Worm (Caenorhabditis elegans) whole organism, L3 larva: ENCODE results near the gene F59B10.2.
A peak's percentile ranks its signal among the peaks of the same experiment; 100 is the strongest.

ENCODE experiments used
- R02D3.7 ChIP-seq: fragments of 150-350 bp; optimal IDR thresholded peaks from 2 replicates; lab custom pipeline; 2014; ENCODE audit warnings: missing biosample characterization, missing genetic modification characterization
- ZK546.5 ChIP-seq: sonication (generic microtip); optimal IDR thresholded peaks from 2 replicates; lab custom pipeline; 2017; ENCODE audit warnings: missing biosample characterization, missing genetic modification characterization
- aly-2 ChIP-seq: fragments of 150-350 bp; optimal IDR thresholded peaks from 2 replicates; lab custom pipeline; 2014; ENCODE audit warnings: missing biosample characterization, missing genetic modification characterization
- ama-1 ChIP-seq: fragments of 150-350 bp; optimal IDR thresholded peaks from 2 replicates; lab custom pipeline; 2018
- ceh-16 ChIP-seq: sonication (generic microtip); optimal IDR thresholded peaks from 2 replicates; lab custom pipeline; 2017; ENCODE audit warnings: missing biosample characterization, missing genetic modification characterization
- ceh-82 ChIP-seq: fragments of 150-350 bp; optimal IDR thresholded peaks from 2 replicates; lab custom pipeline; 2014; ENCODE audit warnings: missing biosample characterization, missing genetic modification characterization
- ceh-9 ChIP-seq: sonication (generic microtip); optimal IDR thresholded peaks from 2 replicates; lab custom pipeline; 2018; ENCODE audit warnings: missing biosample characterization, missing genetic modification characterization
- daf-12 ChIP-seq: fragments of 150-350 bp; optimal IDR thresholded peaks from 2 replicates; lab custom pipeline; 2014; ENCODE audit warnings: missing biosample characterization, missing genetic modification reagents, missing genetic modification characterization
- egl-27 ChIP-seq: sonication (generic microtip); optimal IDR thresholded peaks from 4 replicates; lab custom pipeline; 2017; ENCODE audit warnings: missing biosample characterization, missing genetic modification reagents, missing genetic modification characterization
- egl-5 ChIP-seq: fragments of 150-350 bp; optimal IDR thresholded peaks from 2 replicates; lab custom pipeline; 2017; ENCODE audit warnings: missing biosample characterization, missing genetic modification reagents, missing genetic modification characterization, inconsistent platforms
- elt-1 ChIP-seq: fragments of 150-350 bp; optimal IDR thresholded peaks from 2 replicates; lab custom pipeline; 2014; ENCODE audit warnings: missing biosample characterization, missing genetic modification characterization
- elt-2 ChIP-seq: sonication (generic microtip); optimal IDR thresholded peaks from 2 replicates; lab custom pipeline; 2016; ENCODE audit warnings: missing genetic modification reagents, mild to moderate bottlenecking, missing genetic modification characterization, missing compliant biosample characterization
- elt-3 ChIP-seq, 3 experiments: fragments of 150-350 bp in 1 of 3; sonication (generic microtip) in 2 of 3; optimal IDR thresholded peaks; 2 replicates in 2 of 3; 4 replicates in 1 of 3; lab custom pipeline; 2014 to 2017; ENCODE audit warnings: missing biosample characterization in 3 of 3, missing genetic modification characterization in 3 of 3
- fkh-10 ChIP-seq: sonication (generic microtip); optimal IDR thresholded peaks from 2 replicates; lab custom pipeline; 2017; ENCODE audit warnings: missing biosample characterization, missing genetic modification reagents, missing genetic modification characterization
- fkh-2 ChIP-seq: fragments of 150-350 bp; optimal IDR thresholded peaks from 2 replicates; lab custom pipeline; 2014; ENCODE audit warnings: missing biosample characterization, missing genetic modification reagents, missing genetic modification characterization
- hmg-11 ChIP-seq: sonication (generic microtip); optimal IDR thresholded peaks from 2 replicates; lab custom pipeline; 2016; ENCODE audit warnings: missing genetic modification characterization, missing compliant biosample characterization
- jun-1 ChIP-seq: fragments of 150-350 bp; optimal IDR thresholded peaks from 2 replicates; lab custom pipeline; 2014; ENCODE audit warnings: missing biosample characterization, missing genetic modification reagents, missing genetic modification characterization
- lin-15B ChIP-seq: fragments of 150-350 bp; optimal IDR thresholded peaks from 2 replicates; lab custom pipeline; 2014; ENCODE audit warnings: missing biosample characterization, missing genetic modification characterization
- lin-39 ChIP-seq: fragments of 150-350 bp; optimal IDR thresholded peaks from 2 replicates; lab custom pipeline; 2018; ENCODE audit warnings: missing biosample characterization, missing genetic modification reagents, missing genetic modification characterization
- lsy-12 ChIP-seq: sonication (generic microtip); optimal IDR thresholded peaks from 2 replicates; lab custom pipeline; 2016; ENCODE audit warnings: mild to moderate bottlenecking, missing genetic modification characterization, missing compliant biosample characterization
- mdl-1 ChIP-seq: fragments of 150-350 bp; optimal IDR thresholded peaks from 2 replicates; lab custom pipeline; 2014; ENCODE audit warnings: missing biosample characterization, missing genetic modification characterization
- mml-1 ChIP-seq: fragments of 150-350 bp; sonication (generic microtip); optimal IDR thresholded peaks from 3 replicates; lab custom pipeline; 2014; ENCODE audit warnings: missing biosample characterization, missing genetic modification characterization
- nfya-1 ChIP-seq: sonication (generic microtip); optimal IDR thresholded peaks from 2 replicates; lab custom pipeline; 2017; ENCODE audit warnings: missing genetic modification characterization, mild to moderate bottlenecking, missing compliant biosample characterization, antibody characterized with exemption, moderate library complexity; ENCODE audit not compliant: insufficient read depth
- nhr-11 ChIP-seq: fragments of 150-350 bp; optimal IDR thresholded peaks from 2 replicates; lab custom pipeline; 2014; ENCODE audit warnings: missing biosample characterization, missing genetic modification characterization
- nhr-12 ChIP-seq: fragments of 150-350 bp; optimal IDR thresholded peaks from 2 replicates; lab custom pipeline; 2014; ENCODE audit warnings: missing biosample characterization, missing genetic modification characterization
- nhr-23 ChIP-seq: fragments of 150-350 bp; optimal IDR thresholded peaks from 2 replicates; lab custom pipeline; 2014; ENCODE audit warnings: missing biosample characterization, missing genetic modification reagents, missing genetic modification characterization
- nhr-237 ChIP-seq: fragments of 150-350 bp; optimal IDR thresholded peaks from 2 replicates; lab custom pipeline; 2014; ENCODE audit warnings: missing biosample characterization, missing genetic modification characterization
- nhr-25 ChIP-seq: sonication (generic microtip); optimal IDR thresholded peaks from 2 replicates; lab custom pipeline; 2017; ENCODE audit warnings: missing biosample characterization, missing genetic modification characterization
- nhr-43 ChIP-seq: sonication (generic microtip); optimal IDR thresholded peaks from 2 replicates; lab custom pipeline; 2016; ENCODE audit warnings: mild to moderate bottlenecking, missing genetic modification characterization, missing compliant biosample characterization; ENCODE audit not compliant: poor library complexity, severe bottlenecking
- nhr-67 ChIP-seq: fragments of 150-350 bp; optimal IDR thresholded peaks from 2 replicates; lab custom pipeline; 2014; ENCODE audit warnings: missing biosample characterization, missing genetic modification characterization
- nhr-76 ChIP-seq: fragments of 150-350 bp; sonication (generic microtip); optimal IDR thresholded peaks from 5 replicates; lab custom pipeline; 2014; ENCODE audit warnings: missing biosample characterization, missing genetic modification characterization
- nhr-77 ChIP-seq: fragments of 150-350 bp; optimal IDR thresholded peaks from 2 replicates; lab custom pipeline; 2014; ENCODE audit warnings: missing biosample characterization, missing genetic modification characterization
- pha-4 ChIP-seq: fragments of 150-350 bp; optimal IDR thresholded peaks from 2 replicates; lab custom pipeline; 2014; ENCODE audit warnings: missing biosample characterization, missing genetic modification reagents, missing genetic modification characterization
- pqm-1 ChIP-seq: fragments of 150-350 bp; optimal IDR thresholded peaks from 2 replicates; lab custom pipeline; 2017; ENCODE audit warnings: missing biosample characterization, missing genetic modification characterization, inconsistent platforms
- sea-2 ChIP-seq: fragments of 150-350 bp; sonication (generic microtip); optimal IDR thresholded peaks from 4 replicates; lab custom pipeline; 2014; ENCODE audit warnings: missing biosample characterization, missing genetic modification reagents, missing genetic modification characterization
- skn-1 ChIP-seq: fragments of 150-350 bp; optimal IDR thresholded peaks from 2 replicates; lab custom pipeline; 2014; ENCODE audit warnings: missing biosample characterization, missing genetic modification characterization
- snpc-4 ChIP-seq: fragments of 150-350 bp; optimal IDR thresholded peaks from 2 replicates; lab custom pipeline; 2014; ENCODE audit warnings: missing biosample characterization, missing genetic modification characterization
- tbx-2 ChIP-seq: sonication (generic microtip); optimal IDR thresholded peaks from 2 replicates; lab custom pipeline; 2016; ENCODE audit warnings: mild to moderate bottlenecking, missing genetic modification characterization, missing compliant biosample characterization
- unc-39 ChIP-seq: sonication (generic microtip); optimal IDR thresholded peaks from 4 replicates; lab custom pipeline; 2017; ENCODE audit warnings: missing biosample characterization, missing genetic modification characterization
- unc-62 ChIP-seq: fragments of 150-350 bp; sonication (generic microtip); optimal IDR thresholded peaks from 4 replicates; lab custom pipeline; 2014; ENCODE audit warnings: missing biosample characterization, missing genetic modification reagents, missing genetic modification characterization
- zag-1 ChIP-seq: fragments of 150-350 bp; optimal IDR thresholded peaks from 2 replicates; lab custom pipeline; 2014; ENCODE audit warnings: missing biosample characterization, missing genetic modification characterization
- ztf-4 ChIP-seq: fragments of 150-350 bp; optimal IDR thresholded peaks from 2 replicates; lab custom pipeline; 2014; ENCODE audit warnings: missing biosample characterization, missing genetic modification characterization

F59B10.2 gene

DNA sequence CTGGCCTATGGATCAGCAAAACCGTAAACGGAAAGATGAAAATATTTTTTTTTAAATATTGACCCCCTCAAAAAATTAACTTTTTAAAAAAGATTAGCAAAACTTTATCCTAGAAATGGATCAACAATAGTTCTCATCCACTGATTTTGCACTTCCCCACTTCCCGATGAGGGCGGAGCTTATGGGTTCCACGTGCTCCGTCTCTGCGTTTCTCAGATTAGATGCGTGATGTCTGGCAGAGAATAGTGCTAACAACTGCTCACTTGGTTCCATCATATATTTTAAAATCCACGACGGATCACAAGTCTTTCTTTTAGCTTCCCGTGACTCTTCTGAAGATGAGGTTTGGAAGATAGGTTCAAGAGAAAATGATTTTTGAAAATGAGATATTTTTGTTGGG lies 48.7 kb upstream of the F59B10.2 start:
- TF ChIP-seq egl-5 (tag; lab: Kevin White, UChicago) (no peak), nhr-11 (tag; lab: Kevin White, UChicago) (peak; percentile 21), lin-39 (tag; lab: Kevin White, UChicago) (peak; percentile 18), egl-27 (no peak), elt-1 (tag; lab: Kevin White, UChicago) (no peak), lin-15B (no peak), fkh-2 (no peak), ama-1 (peak; percentile 39), daf-12 (tag; lab: Kevin White, UChicago) (no peak), hmg-11 (no peak), elt-3 (tag; optimal IDR thresholded peaks at IDR 0.05; lab: Kevin White, UChicago) (no peak), nhr-77 (no peak), unc-39 (no peak), unc-62 (no peak), R02D3.7 (no peak), nfya-1 (tag; lab: Kevin White, UChicago) (no peak), tbx-2 (tag; lab: Kevin White, UChicago) (no peak), mdl-1 (no peak), nhr-67 (tag; lab: Kevin White, UChicago) (no peak), ceh-16 (tag; lab: Kevin White, UChicago) (no peak), nhr-76 (tag; lab: Kevin White, UChicago) (no peak), zag-1 (tag; lab: Kevin White, UChicago) (no peak)
- TF ChIP-seq, all 47 proteins: peak for 3

DNA sequence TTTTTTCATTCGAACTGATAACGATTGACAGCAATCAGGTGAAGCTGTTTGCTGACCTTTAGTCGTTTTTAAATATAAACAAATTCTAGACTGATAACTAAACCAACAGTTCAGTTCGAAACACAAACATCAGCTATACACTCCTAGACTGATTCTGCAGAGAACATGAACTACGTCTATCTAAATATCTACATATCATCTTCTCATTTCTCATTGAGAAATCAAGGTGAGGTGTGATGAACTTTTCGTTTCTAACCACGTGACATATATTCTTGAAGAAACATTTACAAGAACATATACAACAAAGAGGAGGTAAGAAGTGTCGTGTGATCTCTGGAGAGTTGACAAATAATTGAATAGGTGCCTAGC lies 47.5 kb upstream of the F59B10.2 start:
- TF ChIP-seq nhr-25 (tag; lab: Kevin White, UChicago) (peak; percentile 93), jun-1 (tag; lab: Kevin White, UChicago) (peak; percentile 43), elt-2 (tag; lab: Kevin White, UChicago) (peak; percentile 85), nfya-1 (tag; lab: Kevin White, UChicago) (no peak), nhr-12 (tag; lab: Kevin White, UChicago) (no peak), nhr-43 (tag; lab: Kevin White, UChicago) (peak; percentile 89), nhr-23 (peak; percentile 54), pha-4 (peak; percentile 61), elt-1 (tag; lab: Kevin White, UChicago) (peak; percentile 17), lsy-12 (tag; lab: Kevin White, UChicago) (peak; percentile 30), pqm-1 (tag; lab: Kevin White, UChicago) (peak; percentile 51), mml-1 (tag; lab: Kevin White, UChicago) (no peak), ztf-4 (tag; lab: Kevin White, UChicago) (peak; percentile 54), daf-12 (tag; lab: Kevin White, UChicago) (no peak), elt-3 (tag; optimal IDR thresholded peaks at IDR 0.05; lab: Kevin White, UChicago) (peak in 1 of 3 experiments; percentile 49)

DNA sequence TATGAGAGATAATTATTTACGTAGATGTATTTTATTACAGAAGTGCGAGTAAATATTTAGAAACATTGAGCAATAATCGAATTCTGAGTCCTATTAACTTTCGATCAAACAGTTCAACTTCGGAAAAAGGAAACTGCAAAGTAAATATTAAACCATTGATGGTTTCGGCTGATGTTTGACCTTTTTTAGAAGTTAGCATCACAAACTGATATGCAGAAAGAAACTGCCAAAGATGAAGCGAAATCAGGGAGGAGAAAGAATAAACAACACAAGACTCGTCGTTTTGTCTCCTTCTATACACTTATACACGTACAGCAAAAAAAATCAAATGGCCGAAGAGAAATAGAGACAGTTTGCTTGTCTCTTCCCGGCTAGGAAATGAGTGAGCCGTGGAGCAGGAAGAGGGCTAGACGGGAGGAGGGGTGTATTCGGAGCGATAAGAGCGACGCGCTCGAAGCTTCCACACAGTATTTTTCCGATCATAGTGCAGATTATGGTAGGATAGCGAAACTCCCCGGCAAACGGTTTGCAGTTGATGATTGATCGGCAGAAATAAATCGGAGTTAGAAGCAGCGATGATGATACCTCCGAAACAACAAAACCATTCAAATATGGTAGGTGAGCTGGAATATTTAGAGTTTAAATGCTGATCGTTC lies 47.0 kb upstream of the F59B10.2 start:
- no peak for TF ChIP-seq zag-1 (tag; lab: Kevin White, UChicago)
- TF ChIP-seq pha-4 = peak; percentile 69
- no peak for TF ChIP-seq lin-15B
- TF ChIP-seq lin-39 (tag; lab: Kevin White, UChicago) = no peak
- peak; percentile 2 for TF ChIP-seq pqm-1 (tag; lab: Kevin White, UChicago)
- TF ChIP-seq aly-2 = no peak
- no peak for TF ChIP-seq nhr-25 (tag; lab: Kevin White, UChicago)
- no peak for TF ChIP-seq elt-2 (tag; lab: Kevin White, UChicago)
- TF ChIP-seq ama-1 = peak; percentile 90
- TF ChIP-seq nfya-1 (tag; lab: Kevin White, UChicago) = peak; percentile 34
- TF ChIP-seq nhr-11 (tag; lab: Kevin White, UChicago) = no peak

DNA sequence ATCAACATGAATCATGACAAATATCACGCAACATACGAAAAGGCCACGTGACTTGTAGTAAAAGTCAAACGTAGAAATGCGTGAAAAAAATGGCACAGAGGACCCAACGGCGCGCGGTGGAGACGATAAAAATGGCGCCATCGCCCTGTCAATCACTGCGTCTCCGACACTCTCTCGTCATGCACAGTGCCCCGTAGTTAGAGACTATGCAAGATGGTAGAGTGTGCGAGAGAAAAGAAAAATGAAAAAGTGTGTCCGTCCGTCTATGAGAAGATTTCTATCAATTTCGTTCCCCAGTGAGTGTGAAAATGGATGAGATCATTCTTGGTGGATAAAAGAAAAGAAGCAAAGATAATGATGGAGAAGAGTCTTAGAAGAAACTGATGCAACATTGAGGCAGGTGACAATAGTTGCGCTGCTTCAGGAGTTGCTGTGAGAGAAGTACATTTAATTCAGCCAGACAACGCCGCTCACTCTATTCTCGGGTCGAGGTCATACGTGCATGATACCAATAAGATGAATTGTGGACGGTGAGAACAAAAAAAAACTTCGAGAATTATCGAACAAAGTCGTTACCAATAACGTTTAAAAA lies 45.9 kb upstream of the F59B10.2 start:
- TF ChIP-seq fkh-2 = no peak
- TF ChIP-seq hmg-11 = peak; percentile 28
- TF ChIP-seq ceh-9 (tag; lab: Kevin White, UChicago) = no peak
- peak; percentile 55 for TF ChIP-seq pha-4
- TF ChIP-seq egl-27 = no peak
- no peak for TF ChIP-seq nhr-12 (tag; lab: Kevin White, UChicago)
- TF ChIP-seq lin-39 (tag; lab: Kevin White, UChicago) = no peak
- TF ChIP-seq mdl-1 = no peak
- peak; percentile 47 for TF ChIP-seq nhr-11 (tag; lab: Kevin White, UChicago)
- TF ChIP-seq nhr-77 = no peak
- peak; percentile 52 for TF ChIP-seq ama-1
- no peak for TF ChIP-seq ceh-82 (tag; lab: Kevin White, UChicago)
- no peak for TF ChIP-seq nhr-237
- TF ChIP-seq snpc-4 (tag; lab: Kevin White, UChicago) = peak; percentile 12
- TF ChIP-seq nhr-23 = peak; percentile 31
- no peak for TF ChIP-seq fkh-10
- TF ChIP-seq sea-2 (GFP tag; lab: Kevin White, UChicago) = no peak
- peak; percentile 79 for TF ChIP-seq nhr-25 (tag; lab: Kevin White, UChicago)
- no peak for TF ChIP-seq ceh-16 (tag; lab: Kevin White, UChicago)
- no peak for TF ChIP-seq elt-1 (tag; lab: Kevin White, UChicago)
- TF ChIP-seq daf-12 (tag; lab: Kevin White, UChicago) = no peak
- TF ChIP-seq unc-39 = no peak
- peak; percentile 38 for TF ChIP-seq nhr-43 (tag; lab: Kevin White, UChicago)
- TF ChIP-seq ZK546.5 (tag; lab: Kevin White, UChicago) = no peak
- no peak for TF ChIP-seq pqm-1 (tag; lab: Kevin White, UChicago)
- TF ChIP-seq ztf-4 (tag; lab: Kevin White, UChicago) = peak; percentile 78
- no peak for TF ChIP-seq mml-1 (tag; lab: Kevin White, UChicago)
- no peak for TF ChIP-seq skn-1 (tag; lab: Kevin White, UChicago)
